Worm (Caenorhabditis elegans) whole organism, L3 larva: ENCODE data around the gene R13A1.10.

Source experiments
- ama-1 ChIP-seq: fragments of 150-350 bp; optimal IDR thresholded peaks from 2 replicates; lab custom pipeline; 2018
- ceh-16 ChIP-seq: sonication (generic microtip); optimal IDR thresholded peaks from 2 replicates; lab custom pipeline; 2017; ENCODE audit warnings: missing biosample characterization, missing genetic modification characterization
- ceh-82 ChIP-seq: fragments of 150-350 bp; optimal IDR thresholded peaks from 2 replicates; lab custom pipeline; 2014; ENCODE audit warnings: missing biosample characterization, missing genetic modification characterization
- lin-39 ChIP-seq: fragments of 150-350 bp; optimal IDR thresholded peaks from 2 replicates; lab custom pipeline; 2018; ENCODE audit warnings: missing biosample characterization, missing genetic modification reagents, missing genetic modification characterization
- nhr-237 ChIP-seq: fragments of 150-350 bp; optimal IDR thresholded peaks from 2 replicates; lab custom pipeline; 2014; ENCODE audit warnings: missing biosample characterization, missing genetic modification characterization
- nhr-76 ChIP-seq: fragments of 150-350 bp; sonication (generic microtip); optimal IDR thresholded peaks from 5 replicates; lab custom pipeline; 2014; ENCODE audit warnings: missing biosample characterization, missing genetic modification characterization
- nhr-77 ChIP-seq: fragments of 150-350 bp; optimal IDR thresholded peaks from 2 replicates; lab custom pipeline; 2014; ENCODE audit warnings: missing biosample characterization, missing genetic modification characterization
- snpc-4 ChIP-seq: fragments of 150-350 bp; optimal IDR thresholded peaks from 2 replicates; lab custom pipeline; 2014; ENCODE audit warnings: missing biosample characterization, missing genetic modification characterization
- ztf-11 ChIP-seq: fragments of 150-350 bp; optimal IDR thresholded peaks from 2 replicates; lab custom pipeline; 2014; ENCODE audit warnings: missing biosample characterization, missing genetic modification characterization

- TF ChIP-seq snpc-4 (tag; lab: Kevin White, UChicago) = no peak
- TF ChIP-seq ztf-11 = no peak
- TF ChIP-seq nhr-237 (tag; lab: Kevin White, UChicago) = no peak
- TF ChIP-seq ama-1 (lab: Kevin White, UChicago) = no peak
- TF ChIP-seq nhr-77 (tag; lab: Kevin White, UChicago) = no peak
- TF ChIP-seq ceh-16 (tag; lab: Kevin White, UChicago) = no peak
- no peak for TF ChIP-seq nhr-76 (tag; lab: Kevin White, UChicago)
- TF ChIP-seq ceh-82 (tag; lab: Kevin White, UChicago) = no peak
- no peak for TF ChIP-seq lin-39 (tag; lab: Kevin White, UChicago)
These were observed 31.2 kb downstream of the R13A1.10 start, which contains the start of gene best-16 for ce11 chrIV:7195734-7196133.
